Worm (Caenorhabditis elegans) whole organism, young adult: ENCODE data around the gene Y49E10.25.

Source experiments
- B0019.2 ChIP-seq: fragments of 200-800 bp; sonication (Bioruptor generic); conservative IDR thresholded peaks from 2 replicates; pipeline ENCODE4 v1.3.6; 2022; ENCODE audit warnings: missing genetic modification reagents, missing genetic modification characterization, missing compliant biosample characterization
- B0035.1 ChIP-seq: sonication (generic microtip); optimal IDR thresholded peaks from 2 replicates; lab custom pipeline; 2016; ENCODE audit warnings: missing genetic modification characterization, mild to moderate bottlenecking, missing compliant biosample characterization, missing genotype, missing genetic modification reagents
- B0336.3 ChIP-seq: fragments of 200-800 bp; sonication (Bioruptor generic); IDR thresholded peaks from 2 replicates; pipeline ENCODE4 v1.3.6; 2022; ENCODE audit warnings: missing genetic modification characterization, missing compliant biosample characterization
- D2030.7 ChIP-seq: fragments of 200-800 bp; sonication (Bioruptor generic); IDR thresholded peaks from 2 replicates; pipeline ENCODE4 v1.3.6; 2022; ENCODE audit warnings: missing genetic modification reagents, missing genetic modification characterization, missing compliant biosample characterization
- F23B12.7 ChIP-seq: sonication (generic microtip); optimal IDR thresholded peaks from 2 replicates; lab custom pipeline; 2017; ENCODE audit warnings: missing genetic modification characterization, mild to moderate bottlenecking, missing compliant biosample characterization, antibody characterized with exemption, moderate library complexity; ENCODE audit not compliant: insufficient read depth
- F52B5.7 ChIP-seq: sonication (generic microtip); optimal IDR thresholded peaks from 2 replicates; lab custom pipeline; 2016; ENCODE audit warnings: mild to moderate bottlenecking, missing genetic modification characterization, missing compliant biosample characterization
- F55B11.4 ChIP-seq: sonication (generic microtip); optimal IDR thresholded peaks from 2 replicates; lab custom pipeline; 2016; ENCODE audit warnings: missing compliant biosample characterization, missing genetic modification characterization, borderline replicate concordance; ENCODE audit not compliant: insufficient read depth
- F57A8.1 ChIP-seq: fragments of 200-800 bp; sonication (Bioruptor generic); optimal IDR thresholded peaks from 2 replicates; lab custom pipeline; 2018; ENCODE audit warnings: mild to moderate bottlenecking, missing genetic modification characterization, moderate library complexity, missing compliant biosample characterization
- F57C9.4 ChIP-seq: sonication (generic microtip); optimal IDR thresholded peaks from 2 replicates; lab custom pipeline; 2017; ENCODE audit warnings: mild to moderate bottlenecking, missing genetic modification characterization, missing compliant biosample characterization
- Y53F4B.3 ChIP-seq: fragments of 200-800 bp; sonication (Bioruptor generic); IDR thresholded peaks from 2 replicates; pipeline ENCODE4 v1.3.6; 2022; ENCODE audit warnings: missing genetic modification reagents, missing genetic modification characterization, missing compliant biosample characterization
- Y56A3A.18 ChIP-seq: fragments of 200-800 bp; sonication (Bioruptor generic); IDR thresholded peaks from 2 replicates; pipeline ENCODE4 v1.3.6; 2022; ENCODE audit warnings: missing genetic modification reagents, missing genetic modification characterization, missing compliant biosample characterization
- Y79H2A.3 ChIP-seq: fragments of 200-800 bp; sonication (Bioruptor generic); conservative IDR thresholded peaks from 2 replicates; pipeline ENCODE4 v1.3.6; 2022; ENCODE audit warnings: missing genetic modification reagents, missing genetic modification characterization, missing compliant biosample characterization
- ZK185.1 ChIP-seq: sonication (generic microtip); optimal IDR thresholded peaks from 2 replicates; lab custom pipeline; 2016; ENCODE audit warnings: mild to moderate bottlenecking, missing genetic modification characterization, missing compliant biosample characterization; ENCODE audit not compliant: poor library complexity, severe bottlenecking
- ama-1 ChIP-seq, 3 experiments: fragments of 150-350 bp in 1 of 3; sonication (generic microtip) in 2 of 3; optimal IDR thresholded peaks; 2 replicates each; lab custom pipeline; 2014 to 2018; ENCODE audit warnings: missing biosample characterization in 2 of 3, missing genetic modification characterization in 2 of 3, missing genetic modification reagents in 2 of 3
- atf-7 ChIP-seq: sonication (generic microtip); optimal IDR thresholded peaks from 2 replicates; lab custom pipeline; 2017; ENCODE audit warnings: mild to moderate bottlenecking, missing genetic modification characterization, missing compliant biosample characterization
- attf-5 ChIP-seq: fragments of 200-800 bp; sonication (Bioruptor generic); optimal IDR thresholded peaks from 2 replicates; lab custom pipeline; 2018; ENCODE audit warnings: mild to moderate bottlenecking, missing genetic modification characterization, missing compliant biosample characterization
- attf-6 ChIP-seq: fragments of 200-800 bp; sonication (Bioruptor generic); IDR thresholded peaks from 2 replicates; pipeline ENCODE4 v1.3.6; 2022; ENCODE audit warnings: missing genetic modification reagents, missing genetic modification characterization, missing compliant biosample characterization
- bed-1 ChIP-seq: fragments of 200-800 bp; sonication (Bioruptor generic); IDR thresholded peaks from 2 replicates; pipeline ENCODE4 v1.3.6; 2022; ENCODE audit warnings: missing genetic modification reagents, missing genetic modification characterization, missing compliant biosample characterization
- cebp-1 ChIP-seq, 2 experiments: fragments of 200-800 bp in 1 of 2; sonication (Bioruptor generic) in 1 of 2; sonication (generic microtip) in 1 of 2; IDR thresholded peaks in 1 of 2; optimal IDR thresholded peaks in 1 of 2; 2 replicates each; pipeline versions ENCODE4 v1.3.6 to Lab custom; 2017 to 2022; ENCODE audit warnings: missing compliant biosample characterization in 2 of 2, missing genetic modification characterization in 2 of 2, mild to moderate bottlenecking in 1 of 2, missing genetic modification reagents in 1 of 2, moderate library complexity in 1 of 2
- cebp-2 ChIP-seq: fragments of 200-800 bp; sonication (Bioruptor generic); IDR thresholded peaks from 2 replicates; pipeline ENCODE4 v1.3.6; 2022; ENCODE audit warnings: missing genetic modification characterization, missing compliant biosample characterization
- ceh-100 ChIP-seq: fragments of 200-800 bp; sonication (Bioruptor generic); IDR thresholded peaks from 2 replicates; pipeline ENCODE4 v1.3.6; 2022; ENCODE audit warnings: missing genetic modification reagents, missing genetic modification characterization, missing compliant biosample characterization
- ceh-91 ChIP-seq: fragments of 200-800 bp; sonication (Bioruptor generic); IDR thresholded peaks from 2 replicates; pipeline ENCODE4 v1.3.6; 2022; ENCODE audit warnings: missing genetic modification reagents, missing genetic modification characterization, missing compliant biosample characterization
- dox-1 ChIP-seq: fragments of 200-800 bp; sonication (Bioruptor generic); IDR thresholded peaks from 2 replicates; pipeline ENCODE4 v1.3.6; 2022; ENCODE audit warnings: missing genetic modification reagents, missing genetic modification characterization, missing compliant biosample characterization
- fkh-3 ChIP-seq: sonication (generic microtip); optimal IDR thresholded peaks from 2 replicates; lab custom pipeline; 2016; ENCODE audit warnings: mild to moderate bottlenecking, missing genetic modification characterization, missing compliant biosample characterization
- hsf-1 ChIP-seq: fragments of 200-800 bp; sonication (Bioruptor generic); IDR thresholded peaks from 2 replicates; pipeline ENCODE4 v1.3.6; 2022; ENCODE audit warnings: missing genetic modification reagents, missing genetic modification characterization, missing compliant biosample characterization
- lag-1 ChIP-seq: fragments of 200-800 bp; sonication (Bioruptor generic); IDR thresholded peaks from 2 replicates; pipeline ENCODE4 v1.3.6; 2022; ENCODE audit warnings: missing genetic modification reagents, missing genetic modification characterization, missing compliant biosample characterization
- let-526 ChIP-seq: fragments of 200-800 bp; sonication (Bioruptor generic); IDR thresholded peaks from 2 replicates; pipeline ENCODE4 v1.3.6; 2022; ENCODE audit warnings: missing genetic modification reagents, missing genetic modification characterization, missing compliant biosample characterization
- lin-40 ChIP-seq: sonication (generic microtip); optimal IDR thresholded peaks from 2 replicates; lab custom pipeline; 2016; ENCODE audit warnings: missing genetic modification characterization, mild to moderate bottlenecking, missing compliant biosample characterization, missing genotype, missing genetic modification reagents
- lin-54 ChIP-seq: fragments of 200-800 bp; sonication (Bioruptor generic); optimal IDR thresholded peaks from 2 replicates; lab custom pipeline; 2018; ENCODE audit warnings: mild to moderate bottlenecking, missing genetic modification characterization, missing compliant biosample characterization
- lsl-1 ChIP-seq: fragments of 200-800 bp; sonication (Bioruptor generic); optimal IDR thresholded peaks from 2 replicates; lab custom pipeline; 2018; ENCODE audit warnings: mild to moderate bottlenecking, missing genetic modification characterization, moderate library complexity, missing compliant biosample characterization
- lsy-27 ChIP-seq: sonication (generic microtip); optimal IDR thresholded peaks from 2 replicates; lab custom pipeline; 2017; ENCODE audit warnings: missing genetic modification characterization, mild to moderate bottlenecking, missing compliant biosample characterization, antibody characterized with exemption, missing genotype, borderline replicate concordance; ENCODE audit not compliant: insufficient read depth
- madf-6 ChIP-seq: fragments of 200-800 bp; sonication (Bioruptor generic); IDR thresholded peaks from 2 replicates; pipeline ENCODE4 v1.3.6; 2022; ENCODE audit warnings: missing genetic modification reagents, missing genetic modification characterization, missing compliant biosample characterization
- mcd-1 ChIP-seq: fragments of 200-800 bp; sonication (Bioruptor generic); IDR thresholded peaks from 2 replicates; pipeline ENCODE4 v1.3.6; 2022; ENCODE audit warnings: missing genetic modification reagents, missing genetic modification characterization, missing compliant biosample characterization
- mel-28 ChIP-seq: sonication (generic microtip); optimal IDR thresholded peaks from 2 replicates; lab custom pipeline; 2016; ENCODE audit warnings: borderline replicate concordance, mild to moderate bottlenecking, missing genetic modification characterization, missing compliant biosample characterization
- nfyb-1 ChIP-seq: fragments of 200-800 bp; sonication (Bioruptor generic); IDR thresholded peaks from 2 replicates; pipeline ENCODE4 v1.3.6; 2022; ENCODE audit warnings: missing genetic modification reagents, missing genetic modification characterization, missing compliant biosample characterization
- nhr-90 ChIP-seq: sonication (generic microtip); optimal IDR thresholded peaks from 2 replicates; lab custom pipeline; 2016; ENCODE audit warnings: missing genotype, mild to moderate bottlenecking, missing genetic modification characterization, missing compliant biosample characterization
- pbrm-1 ChIP-seq: fragments of 200-800 bp; sonication (Bioruptor generic); IDR thresholded peaks from 2 replicates; pipeline ENCODE4 v1.3.6; 2022; ENCODE audit warnings: missing genetic modification reagents, missing genetic modification characterization, missing compliant biosample characterization
- pha-4 ChIP-seq: fragments of 150-350 bp; sonication (generic microtip); optimal IDR thresholded peaks from 2 replicates; lab custom pipeline; 2014; ENCODE audit warnings: missing biosample characterization, missing genetic modification reagents, missing genetic modification characterization
- sdz-38 ChIP-seq: sonication (generic microtip); optimal IDR thresholded peaks from 2 replicates; lab custom pipeline; 2016; ENCODE audit warnings: missing genotype, missing genetic modification characterization, missing compliant biosample characterization
- snpc-1.1 ChIP-seq: sonication (generic microtip); optimal IDR thresholded peaks from 2 replicates; lab custom pipeline; 2017; ENCODE audit warnings: missing genetic modification characterization, mild to moderate bottlenecking, missing compliant biosample characterization, antibody characterized with exemption, moderate library complexity, missing genotype, missing genetic modification reagents; ENCODE audit not compliant: insufficient read depth
- snpc-3.4 ChIP-seq: sonication (generic microtip); optimal IDR thresholded peaks from 2 replicates; lab custom pipeline; 2017; ENCODE audit warnings: missing genetic modification characterization, mild to moderate bottlenecking, missing compliant biosample characterization, antibody characterized with exemption, moderate library complexity, missing genotype, missing genetic modification reagents
- somi-1 ChIP-seq: fragments of 200-800 bp; sonication (Bioruptor generic); optimal IDR thresholded peaks from 2 replicates; lab custom pipeline; 2018; ENCODE audit warnings: mild to moderate bottlenecking, missing genetic modification characterization, missing compliant biosample characterization
- sptf-2 ChIP-seq: fragments of 200-800 bp; sonication (Bioruptor generic); optimal IDR thresholded peaks from 2 replicates; lab custom pipeline; 2018; ENCODE audit warnings: mild to moderate bottlenecking, missing genetic modification characterization, missing compliant biosample characterization
- tbp1 ChIP-seq: fragments of 200-800 bp; sonication (Bioruptor generic); optimal IDR thresholded peaks from 2 replicates; lab custom pipeline; 2018; ENCODE audit warnings: mild to moderate bottlenecking, missing genetic modification characterization, missing compliant biosample characterization
- tlf-1 ChIP-seq: fragments of 200-800 bp; sonication (Bioruptor generic); optimal IDR thresholded peaks from 2 replicates; lab custom pipeline; 2018; ENCODE audit warnings: mild to moderate bottlenecking, missing genetic modification characterization, missing compliant biosample characterization
- unc-62 ChIP-seq: fragments of 150-350 bp; optimal IDR thresholded peaks from 2 replicates; lab custom pipeline; 2014; ENCODE audit warnings: missing biosample characterization, missing genetic modification reagents, missing genetic modification characterization
- ztf-25 ChIP-seq: fragments of 200-800 bp; sonication (Bioruptor generic); IDR thresholded peaks from 2 replicates; pipeline ENCODE4 v1.3.6; 2022; ENCODE audit warnings: missing genetic modification reagents, missing genetic modification characterization, missing compliant biosample characterization

Gene Y49E10.25

DNA sequence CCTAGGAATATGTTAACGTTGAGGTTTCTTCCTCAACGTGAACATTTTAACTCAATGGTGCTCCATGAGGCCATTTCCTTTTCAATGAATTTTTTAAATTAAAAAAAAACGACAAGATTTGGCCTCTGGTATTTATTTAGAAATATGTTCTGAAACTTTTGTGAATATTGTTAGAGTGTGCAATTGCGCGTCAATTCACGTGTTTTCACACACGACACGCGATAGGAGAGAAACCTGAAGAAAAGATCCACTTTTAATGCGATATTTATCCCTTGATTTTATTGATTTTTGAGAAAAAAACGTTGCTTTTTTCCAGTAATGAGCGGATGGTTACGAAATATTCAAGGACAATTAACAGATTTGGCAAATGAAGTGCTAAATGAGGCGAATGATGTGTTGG, 7.4 kb upstream of the Y49E10.25 start, which contains the start of gene sql-1 (continued):
- TF ChIP-seq attf-6 (GFP tag; lab: Robert Waterston, UW): no peak
- TF ChIP-seq nhr-90 (tag; lab: Kevin White, UChicago): no peak
- TF ChIP-seq F55B11.4 (tag; lab: Kevin White, UChicago): no peak
- 0 out of 2 replicates have a peak, but pooled peaks have one; percentile 17 for TF ChIP-seq B0019.2 (GFP tag; lab: Robert Waterston, UW)
- 0 out of 2 replicates have a peak, but pooled peaks have one; percentile 8 for TF ChIP-seq nfyb-1 (GFP tag; lab: Robert Waterston, UW)
- TF ChIP-seq madf-6 (GFP tag; lab: Robert Waterston, UW): peak; percentile 65; the same call in 1 of the 2 replicates
- no peak for TF ChIP-seq sdz-38 (tag; lab: Kevin White, UChicago)
- TF ChIP-seq B0035.1 (tag; lab: Kevin White, UChicago): no peak
- no peak for TF ChIP-seq ztf-25 (GFP tag; lab: Robert Waterston, UW)
- TF ChIP-seq F23B12.7: no peak
- 0 out of 2 replicates have a peak, but pooled peaks have one; percentile 53 for TF ChIP-seq cebp-2
- no peak for TF ChIP-seq Y56A3A.18
- no peak for TF ChIP-seq attf-5 (GFP tag; lab: Kevin White, UChicago)
- no peak for TF ChIP-seq snpc-1.1 (tag; lab: Kevin White, UChicago)
- TF ChIP-seq ceh-91 (GFP tag; lab: Robert Waterston, UW): no peak
- TF ChIP-seq ama-1 (optimal IDR thresholded peaks at IDR 0.05; lab: Kevin White, UChicago): no peak
- TF ChIP-seq ama-1 (GFP tag; optimal IDR thresholded peaks at IDR 0.05; lab: Kevin White, UChicago): peak; percentile 26 to 84
- no peak for TF ChIP-seq D2030.7 (GFP tag; lab: Robert Waterston, UW)
- peak; percentile 32 for TF ChIP-seq lsl-1 (GFP tag; lab: Kevin White, UChicago)
- TF ChIP-seq unc-62 (GFP tag; lab: Kevin White, UChicago): no peak
- TF ChIP-seq pbrm-1 (GFP tag; lab: Robert Waterston, UW): no peak
- no peak for TF ChIP-seq tlf-1 (GFP tag; lab: Kevin White, UChicago)
- no peak for TF ChIP-seq sptf-2 (GFP tag; lab: Kevin White, UChicago)
- no peak for TF ChIP-seq lin-40 (tag; lab: Kevin White, UChicago)
- TF ChIP-seq let-526 (GFP tag; lab: Robert Waterston, UW): no peak
- TF ChIP-seq bed-1 (GFP tag; lab: Robert Waterston, UW): no peak
- peak; percentile 73 for TF ChIP-seq F52B5.7 (tag; lab: Kevin White, UChicago)
- TF ChIP-seq ceh-100 (GFP tag; lab: Robert Waterston, UW): 0 out of 2 replicates have a peak, but pooled peaks have one; percentile 31
- TF ChIP-seq pha-4: no peak
- TF ChIP-seq dox-1 (GFP tag; lab: Robert Waterston, UW): no peak
- no peak for TF ChIP-seq atf-7 (tag; lab: Kevin White, UChicago)
- TF ChIP-seq fkh-3 (tag; lab: Kevin White, UChicago): peak; percentile 74
- TF ChIP-seq F57A8.1 (GFP tag; lab: Kevin White, UChicago): no peak
- TF ChIP-seq lag-1 (GFP tag; lab: Robert Waterston, UW): no peak
- TF ChIP-seq Y53F4B.3: no peak
- no peak for TF ChIP-seq Y79H2A.3 (GFP tag; lab: Robert Waterston, UW)
- TF ChIP-seq tbp1 (GFP tag; lab: Kevin White, UChicago): peak; percentile 35
- no peak for TF ChIP-seq F57C9.4
- no peak for TF ChIP-seq ZK185.1
- TF ChIP-seq cebp-1 (GFP tag; IDR thresholded peaks at IDR 0.05; lab: Robert Waterston, UW): no peak
- TF ChIP-seq cebp-1 (tag; optimal IDR thresholded peaks at IDR 0.05; lab: Kevin White, UChicago): peak; percentile 66
- peak; percentile 70 for TF ChIP-seq snpc-3.4
- peak; percentile 28; the same call in 1 of the 2 replicates for TF ChIP-seq B0336.3 (GFP tag; lab: Robert Waterston, UW)
- no peak for TF ChIP-seq hsf-1 (GFP tag; lab: Robert Waterston, UW)
- no peak for TF ChIP-seq somi-1
- TF ChIP-seq lsy-27 (tag; lab: Kevin White, UChicago): no peak
- TF ChIP-seq lin-54 (GFP tag; lab: Kevin White, UChicago): peak; percentile 53
- no peak for TF ChIP-seq mel-28
- TF ChIP-seq mcd-1 (GFP tag; lab: Robert Waterston, UW): no peak
